Fruit fly (Drosophila melanogaster) Kc167 (cell line): ENCODE data around the gene CG7382.

ENCODE experiments used
- Myc ChIP-seq: fragments of >200 bp; optimal IDR thresholded peaks from 2 replicates; lab custom pipeline; 2017; ENCODE audit warnings: missing external identifiers
- Sin3A ChIP-seq: fragments of >200 bp; optimal IDR thresholded peaks from 2 replicates; lab custom pipeline; 2018; ENCODE audit warnings: missing external identifiers
- h ChIP-seq: fragments of >200 bp; optimal IDR thresholded peaks from 3 replicates; lab custom pipeline; 2018; ENCODE audit warnings: missing external identifiers
- insv ChIP-seq: fragments of >200 bp; optimal IDR thresholded peaks from 3 replicates; lab custom pipeline; 2018; ENCODE audit warnings: missing external identifiers
- psq ChIP-seq: fragments of >200 bp; optimal IDR thresholded peaks from 2 replicates; lab custom pipeline; 2017; ENCODE audit warnings: missing external identifiers
- ttk ChIP-seq: sonication (Bioruptor generic); optimal IDR thresholded peaks from 2 replicates; lab custom pipeline; 2017; ENCODE audit warnings: missing external identifiers

dm6 chr2L:5551538-5551937, 31.8 kb upstream of the CG7382 start, which contains the start of gene CG18269:
- no peak for TF ChIP-seq Sin3A (lab: Kevin White, UChicago)
- TF ChIP-seq insv (lab: Kevin White, UChicago), result no peak
- TF ChIP-seq psq (lab: Kevin White, UChicago), result no peak
- no peak for TF ChIP-seq Myc (lab: Kevin White, UChicago)
- no peak for TF ChIP-seq ttk (lab: Kevin White, UChicago)
- no peak for TF ChIP-seq h (lab: Kevin White, UChicago)
